Worm (Caenorhabditis elegans) whole organism, L4 larva: ENCODE measurements around the gene W06H8.2.

ENCODE experiments used
- D1046.2 ChIP-seq: fragments of 200-800 bp; sonication (Bioruptor generic); IDR thresholded peaks from 2 replicates; pipeline ENCODE4 v1.3.6; 2022; ENCODE audit warnings: missing genetic modification characterization, missing compliant biosample characterization
- F10B5.3 ChIP-seq: sonication (generic microtip); optimal IDR thresholded peaks from 2 replicates; lab custom pipeline; 2016; ENCODE audit warnings: mild to moderate bottlenecking, missing genetic modification characterization, missing compliant biosample characterization
- T20F7.1 ChIP-seq: fragments of 200-800 bp; sonication (Bioruptor generic); optimal IDR thresholded peaks from 2 replicates; lab custom pipeline; 2018; ENCODE audit warnings: mild to moderate bottlenecking, missing genetic modification characterization, missing compliant biosample characterization
- attf-4 ChIP-seq: sonication (generic microtip); optimal IDR thresholded peaks from 3 replicates; lab custom pipeline; 2017; ENCODE audit warnings: missing biosample characterization, missing genetic modification characterization
- ceh-28 ChIP-seq: fragments of 150-350 bp; optimal IDR thresholded peaks from 2 replicates; lab custom pipeline; 2014; ENCODE audit warnings: missing biosample characterization, missing genetic modification reagents, missing genetic modification characterization
- ceh-62 ChIP-seq: sonication (generic microtip); optimal IDR thresholded peaks from 2 replicates; lab custom pipeline; 2017; ENCODE audit warnings: missing biosample characterization, missing genetic modification characterization
- hlh-30 ChIP-seq: sonication (generic microtip); optimal IDR thresholded peaks from 2 replicates; lab custom pipeline; 2017; ENCODE audit warnings: antibody characterized with exemption, mild to moderate bottlenecking, missing genetic modification characterization, missing compliant biosample characterization; ENCODE audit not compliant: insufficient read depth
- lin-13 ChIP-seq: fragments of 150-350 bp; optimal IDR thresholded peaks from 2 replicates; lab custom pipeline; 2014; ENCODE audit warnings: missing biosample characterization, missing genetic modification reagents, missing genetic modification characterization
- lin-39 ChIP-seq: fragments of 150-350 bp; optimal IDR thresholded peaks from 2 replicates; lab custom pipeline; 2014; ENCODE audit warnings: missing biosample characterization, missing genetic modification reagents, missing genetic modification characterization
- mdl-1 ChIP-seq, 2 experiments: fragments of 150-350 bp in 1 of 2; sonication (generic microtip) in 1 of 2; optimal IDR thresholded peaks; 2 replicates each; lab custom pipeline; 2014 to 2017; ENCODE audit warnings: missing biosample characterization in 2 of 2, missing genetic modification characterization in 2 of 2
- nhr-11 ChIP-seq: fragments of 150-350 bp; optimal IDR thresholded peaks from 2 replicates; lab custom pipeline; 2014; ENCODE audit warnings: missing biosample characterization, missing genetic modification characterization
- ztf-11 ChIP-seq: fragments of 150-350 bp; optimal IDR thresholded peaks from 2 replicates; lab custom pipeline; 2014; ENCODE audit warnings: missing biosample characterization, missing genetic modification characterization

DNA sequence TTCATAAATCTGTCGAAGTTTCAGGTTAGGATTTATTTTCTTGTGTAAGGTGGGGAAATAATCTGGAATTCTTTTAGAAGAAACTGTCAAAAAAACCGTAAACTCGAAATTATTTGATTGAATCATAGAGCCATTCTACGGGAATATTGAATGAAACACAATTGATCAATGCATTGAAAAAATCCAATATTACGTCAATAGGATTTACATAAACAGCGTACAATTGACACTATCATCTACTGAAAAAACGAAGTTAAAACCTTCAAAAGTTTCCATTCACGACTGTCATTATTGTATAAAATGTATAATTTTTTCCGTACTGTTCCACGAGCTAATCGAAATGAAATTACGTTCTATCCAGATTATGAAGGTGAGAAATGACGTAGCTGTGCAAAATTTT is 2.0 kb downstream of the W06H8.2 start, which contains the start of gene rme-1:
- TF ChIP-seq T20F7.1 (GFP tag; lab: Kevin White, UChicago) (no peak), F10B5.3 (tag; lab: Kevin White, UChicago) (no peak), nhr-11 (tag; lab: Kevin White, UChicago) (no peak), lin-39 (tag; lab: Kevin White, UChicago) (no peak), attf-4 (tag; lab: Kevin White, UChicago) (no peak), ceh-62 (tag; lab: Kevin White, UChicago) (no peak), mdl-1 (tag; optimal IDR thresholded peaks at IDR 0.05; lab: Kevin White, UChicago) (no peak), ceh-28 (tag; lab: Kevin White, UChicago) (no peak), lin-13 (no peak), ztf-11 (tag; lab: Kevin White, UChicago) (no peak), hlh-30 (tag; lab: Kevin White, UChicago) (no peak), D1046.2 (GFP tag; lab: Robert Waterston, UW) (no peak)
